Worm (Caenorhabditis elegans) whole organism, L2 larva: ENCODE results near the gene hum-2.
"Not testable (repeated sequence)": the region's sequence is repeated elsewhere in the genome, so short reads cannot be mapped to it uniquely, and the experiment has no call there.

ENCODE experiments used
- C34F6.9 ChIP-seq: fragments of 150-350 bp; optimal IDR thresholded peaks from 2 replicates; lab custom pipeline; 2014; ENCODE audit warnings: missing biosample characterization, missing genetic modification characterization
- F13H6.1 ChIP-seq: sonication (generic microtip); optimal IDR thresholded peaks from 2 replicates; lab custom pipeline; 2016; ENCODE audit warnings: missing genetic modification characterization, missing compliant biosample characterization
- Y55F3AM.14 ChIP-seq: fragments of 200-800 bp; sonication (Bioruptor generic); optimal IDR thresholded peaks from 2 replicates; lab custom pipeline; 2018; ENCODE audit warnings: mild to moderate bottlenecking, missing genetic modification characterization, missing compliant biosample characterization
- alr-1 ChIP-seq: fragments of 150-350 bp; optimal IDR thresholded peaks from 2 replicates; lab custom pipeline; 2014; ENCODE audit warnings: missing biosample characterization, missing genetic modification characterization
- aly-2 ChIP-seq: fragments of 150-350 bp; optimal IDR thresholded peaks from 2 replicates; lab custom pipeline; 2014; ENCODE audit warnings: missing biosample characterization, missing genetic modification characterization
- ama-1 ChIP-seq: fragments of 150-350 bp; optimal IDR thresholded peaks from 2 replicates; lab custom pipeline; 2018; ENCODE audit warnings: inconsistent platforms
- blmp-1 ChIP-seq: sonication (generic microtip); optimal IDR thresholded peaks from 2 replicates; lab custom pipeline; 2017; ENCODE audit warnings: missing genetic modification characterization, mild to moderate bottlenecking, missing compliant biosample characterization, antibody characterized with exemption, moderate library complexity; ENCODE audit not compliant: insufficient read depth
- ceh-16 ChIP-seq: fragments of 150-350 bp; optimal IDR thresholded peaks from 2 replicates; lab custom pipeline; 2014; ENCODE audit warnings: missing biosample characterization, missing genetic modification characterization
- crh-2 ChIP-seq: sonication (generic microtip); optimal IDR thresholded peaks from 2 replicates; lab custom pipeline; 2017; ENCODE audit warnings: missing biosample characterization, missing genetic modification characterization
- egl-27 ChIP-seq: sonication (generic microtip); optimal IDR thresholded peaks from 3 replicates; lab custom pipeline; 2017; ENCODE audit warnings: missing biosample characterization, missing genetic modification reagents, missing genetic modification characterization
- elt-1 ChIP-seq: fragments of 150-350 bp; optimal IDR thresholded peaks from 2 replicates; lab custom pipeline; 2014; ENCODE audit warnings: missing biosample characterization, missing genetic modification characterization
- fos-1 ChIP-seq: fragments of 150-350 bp; optimal IDR thresholded peaks from 2 replicates; lab custom pipeline; 2014; ENCODE audit warnings: missing biosample characterization, missing genetic modification characterization
- gmeb-1 ChIP-seq: fragments of 150-350 bp; optimal IDR thresholded peaks from 2 replicates; lab custom pipeline; 2014; ENCODE audit warnings: missing biosample characterization, missing genetic modification characterization
- lin-11 ChIP-seq: fragments of 150-350 bp; sonication (generic microtip); optimal IDR thresholded peaks from 2 replicates; lab custom pipeline; 2014; ENCODE audit warnings: missing biosample characterization, missing genetic modification characterization, inconsistent platforms, mixed read lengths
- lin-13 ChIP-seq: fragments of 150-350 bp; optimal IDR thresholded peaks from 2 replicates; lab custom pipeline; 2014; ENCODE audit warnings: missing biosample characterization, missing genetic modification reagents, missing genetic modification characterization
- lin-39 ChIP-seq: fragments of 150-350 bp; optimal IDR thresholded peaks from 2 replicates; lab custom pipeline; 2014; ENCODE audit warnings: missing biosample characterization, missing genetic modification reagents, missing genetic modification characterization
- lsy-2 ChIP-seq, 2 experiments: fragments of 150-350 bp in 1 of 2; sonication (generic microtip) in 1 of 2; optimal IDR thresholded peaks; 2 replicates each; lab custom pipeline; 2014 to 2017; ENCODE audit warnings: missing biosample characterization in 2 of 2, missing genetic modification characterization in 2 of 2
- mab-5 ChIP-seq: fragments of 150-350 bp; optimal IDR thresholded peaks from 2 replicates; lab custom pipeline; 2014; ENCODE audit warnings: missing biosample characterization, missing genetic modification characterization
- mbf-1 ChIP-seq: sonication (generic microtip); optimal IDR thresholded peaks from 2 replicates; lab custom pipeline; 2017; ENCODE audit warnings: missing biosample characterization, missing genetic modification characterization
- mdl-1 ChIP-seq, 2 experiments: fragments of 150-350 bp in 1 of 2; sonication (generic microtip) in 1 of 2; optimal IDR thresholded peaks; 2 replicates each; lab custom pipeline; 2017; ENCODE audit warnings: missing biosample characterization in 2 of 2, missing genetic modification characterization in 2 of 2
- nhr-11 ChIP-seq: fragments of 150-350 bp; optimal IDR thresholded peaks from 2 replicates; lab custom pipeline; 2014; ENCODE audit warnings: missing biosample characterization, missing genetic modification characterization
- nhr-12 ChIP-seq: fragments of 150-350 bp; optimal IDR thresholded peaks from 2 replicates; lab custom pipeline; 2014; ENCODE audit warnings: missing biosample characterization, missing genetic modification characterization
- nhr-129 ChIP-seq: fragments of 150-350 bp; optimal IDR thresholded peaks from 2 replicates; lab custom pipeline; 2014; ENCODE audit warnings: missing biosample characterization, missing genetic modification characterization
- nhr-21 ChIP-seq: fragments of 150-350 bp; optimal IDR thresholded peaks from 2 replicates; lab custom pipeline; 2014; ENCODE audit warnings: missing biosample characterization, missing genetic modification characterization
- nhr-23 ChIP-seq: fragments of 150-350 bp; optimal IDR thresholded peaks from 2 replicates; lab custom pipeline; 2014; ENCODE audit warnings: missing biosample characterization, missing genetic modification reagents, missing genetic modification characterization
- nhr-6 ChIP-seq: fragments of 150-350 bp; optimal IDR thresholded peaks from 2 replicates; lab custom pipeline; 2014; ENCODE audit warnings: missing biosample characterization, missing genetic modification characterization
- peb-1 ChIP-seq: fragments of 150-350 bp; optimal IDR thresholded peaks from 2 replicates; lab custom pipeline; 2014; ENCODE audit warnings: missing biosample characterization, missing genetic modification characterization
- skn-1 ChIP-seq: sonication (generic microtip); optimal IDR thresholded peaks from 2 replicates; lab custom pipeline; 2017; ENCODE audit warnings: missing biosample characterization, missing genetic modification characterization
- sma-9 ChIP-seq, 2 experiments: fragments of 150-350 bp in 1 of 2; sonication (generic microtip) in 1 of 2; optimal IDR thresholded peaks; 2 replicates each; lab custom pipeline; 2014 to 2016; ENCODE audit warnings: missing genetic modification characterization in 2 of 2, mild to moderate bottlenecking in 1 of 2, missing biosample characterization in 1 of 2, missing compliant biosample characterization in 1 of 2, missing genetic modification reagents in 1 of 2, moderate library complexity in 1 of 2
- snpc-4 ChIP-seq: fragments of 150-350 bp; optimal IDR thresholded peaks from 2 replicates; lab custom pipeline; 2014; ENCODE audit warnings: missing biosample characterization, missing genetic modification characterization
- unc-39 ChIP-seq: fragments of 150-350 bp; optimal IDR thresholded peaks from 2 replicates; lab custom pipeline; 2014; ENCODE audit warnings: missing biosample characterization, missing genetic modification characterization
- ztf-1 ChIP-seq: fragments of 200-800 bp; sonication (Bioruptor generic); conservative IDR thresholded peaks from 2 replicates; pipeline ENCODE4 v1.3.6; 2022; ENCODE audit warnings: missing genetic modification characterization, missing compliant biosample characterization

hum-2 gene

ce11 chrV:9378335-9378734, 7.6 kb upstream of the hum-2 start, which contains the start of gene E02C12.10:
TSS of gene E02C12.10 (minus strand) at chrV:9378409.
- TF ChIP-seq Y55F3AM.14 (GFP tag; lab: Kevin White, UChicago) (no peak), snpc-4 (no peak), ceh-16 (no peak), nhr-23 (tag; lab: Kevin White, UChicago) (no peak), nhr-6 (tag; lab: Kevin White, UChicago) (no peak), elt-1 (tag; lab: Kevin White, UChicago) (no peak), lin-13 (GFP tag; lab: Kevin White, UChicago) (no peak), alr-1 (no peak), mab-5 (tag; lab: Kevin White, UChicago) (no peak)
- TF ChIP-seq, all 48 proteins: peak for 0

- TF ChIP-seq blmp-1 (tag; lab: Kevin White, UChicago); nhr-21; mdl-1 (tag; optimal IDR thresholded peaks at IDR 0.05; lab: Kevin White, UChicago): not testable (repeated sequence)
These were observed 6.2 kb upstream of the hum-2 start, which contains the start of gene E02C12.11 for ce11 chrV:9379808-9380207. TSS of gene E02C12.11 (minus strand) at chrV:9379908.

ce11 chrV:9381846-9382363, 4.1 kb upstream of the hum-2 start, which contains the start of gene E02C12.12:
TSS of gene E02C12.12 (minus strand) at chrV:9382313.
- no peak for TF ChIP-seq nhr-11 (tag; lab: Kevin White, UChicago)
- TF ChIP-seq mab-5 (tag; lab: Kevin White, UChicago), result no peak
- TF ChIP-seq snpc-4, result no peak
- no peak for TF ChIP-seq nhr-21
- TF ChIP-seq skn-1 (tag; lab: Kevin White, UChicago), result no peak
- TF ChIP-seq peb-1, result no peak
- TF ChIP-seq F13H6.1 (tag; lab: Kevin White, UChicago), result no peak
- no peak for TF ChIP-seq nhr-12 (tag; lab: Kevin White, UChicago)
- TF ChIP-seq lin-39 (tag; lab: Kevin White, UChicago), result no peak
- no peak for TF ChIP-seq aly-2
- TF ChIP-seq nhr-23 (tag; lab: Kevin White, UChicago), result no peak
- no peak for TF ChIP-seq ceh-16
- no peak for TF ChIP-seq C34F6.9 (tag; lab: Kevin White, UChicago)
- no peak for TF ChIP-seq blmp-1 (tag; lab: Kevin White, UChicago)
- no peak for TF ChIP-seq ama-1 (lab: Kevin White, UChicago)

- TF ChIP-seq snpc-4 (no peak), lin-13 (GFP tag; lab: Kevin White, UChicago) (no peak), fos-1 (tag; lab: Kevin White, UChicago) (peak; percentile 76), gmeb-1 (no peak), crh-2 (tag; lab: Kevin White, UChicago) (peak; percentile 10), egl-27 (no peak), nhr-23 (tag; lab: Kevin White, UChicago) (no peak), lin-11 (tag; lab: Kevin White, UChicago) (no peak), nhr-129 (tag; lab: Kevin White, UChicago) (no peak)
- TF ChIP-seq, all 48 proteins: peak for 2
These were observed 3.2 kb upstream of the hum-2 start for ce11 chrV:9382538-9383328.

DNA sequence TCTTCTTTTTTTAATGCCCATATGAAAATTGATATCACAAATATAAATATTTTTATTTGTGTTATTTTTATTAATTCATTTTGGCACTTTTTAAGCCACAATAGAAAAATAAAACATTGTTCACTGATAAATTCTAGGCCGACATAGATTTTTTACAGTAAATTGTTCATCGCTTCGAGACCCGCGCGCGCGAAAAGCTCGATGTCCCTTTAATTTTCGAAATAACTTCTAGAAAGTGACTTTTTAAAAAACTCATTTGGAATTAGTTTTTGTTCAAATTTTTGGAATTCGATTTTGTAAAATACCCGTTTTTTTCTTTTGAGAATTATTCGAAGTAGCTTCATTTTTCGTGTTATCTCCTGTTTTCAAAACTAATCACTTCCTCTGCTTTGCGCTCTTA, 1.6 kb upstream of the hum-2 start:
- TF ChIP-seq snpc-4 (no peak), lsy-2 (tag; optimal IDR thresholded peaks at IDR 0.05; lab: Kevin White, UChicago) (no peak), ztf-1 (no peak), C34F6.9 (tag; lab: Kevin White, UChicago) (no peak), unc-39 (no peak), mbf-1 (tag; lab: Kevin White, UChicago) (no peak), fos-1 (tag; lab: Kevin White, UChicago) (no peak), sma-9 (GFP tag; optimal IDR thresholded peaks at IDR 0.05; lab: Kevin White, UChicago) (no peak), sma-9 (tag; optimal IDR thresholded peaks at IDR 0.05; lab: Kevin White, UChicago) (no peak), crh-2 (tag; lab: Kevin White, UChicago) (no peak)
- TF ChIP-seq, all 48 proteins: peak for 0
